Fruit fly (Drosophila melanogaster) whole organism, wandering third instar larva: ENCODE data around the gene CG14984.

Source experiments
- CG32264 ChIP-seq: fragments of 200-800 bp; sonication (Bioruptor generic); optimal IDR thresholded peaks from 2 replicates; lab custom pipeline; 2016; ENCODE audit warnings: missing biosample characterization, missing genetic modification characterization
- Hr83 ChIP-seq: fragments of 200-300 bp; sonication (Bioruptor generic); optimal IDR thresholded peaks from 2 replicates; lab custom pipeline; 2016; ENCODE audit warnings: missing biosample characterization, mild to moderate bottlenecking, missing genetic modification characterization, moderate library complexity; ENCODE audit not compliant: poor library complexity, severe bottlenecking
- Myc ChIP-seq: fragments of >200 bp; optimal IDR thresholded peaks from 2 replicates; lab custom pipeline; 2017
- Vsx2 ChIP-seq: fragments of 200-300, 225-300 bp; sonication (Bioruptor generic); optimal IDR thresholded peaks from 2 replicates; lab custom pipeline; 2018; ENCODE audit warnings: missing biosample characterization, missing genetic modification characterization; ENCODE audit not compliant: partially characterized antibody
- br ChIP-seq: fragments of 200-800 bp; sonication (Bioruptor generic); optimal IDR thresholded peaks from 2 replicates; lab custom pipeline; 2016; ENCODE audit warnings: missing biosample characterization, missing genetic modification characterization
- brk ChIP-seq: fragments of 200-800 bp; sonication (Bioruptor generic); optimal IDR thresholded peaks from 2 replicates; lab custom pipeline; 2016; ENCODE audit warnings: missing biosample characterization, mild to moderate bottlenecking, missing genetic modification characterization
- dmrt93B ChIP-seq: fragments of 200-800 bp; sonication (Bioruptor generic); optimal IDR thresholded peaks from 2 replicates; lab custom pipeline; 2018; ENCODE audit warnings: missing biosample characterization, mild to moderate bottlenecking, missing genetic modification characterization
- dsf ChIP-seq: sonication (Bioruptor generic); optimal IDR thresholded peaks from 2 replicates; lab custom pipeline; 2016; ENCODE audit warnings: missing biosample characterization, missing genetic modification characterization, borderline replicate concordance
- ey ChIP-seq: fragments of 200-800 bp; sonication (Bioruptor generic); optimal IDR thresholded peaks from 2 replicates; lab custom pipeline; 2016; ENCODE audit warnings: missing biosample characterization, missing genetic modification characterization
- fru ChIP-seq: fragments of 200-800 bp; sonication (Bioruptor generic); optimal IDR thresholded peaks from 3 replicates; lab custom pipeline; 2016; ENCODE audit warnings: missing biosample characterization, mild to moderate bottlenecking, missing genetic modification characterization
- h ChIP-seq: fragments of 200-800 bp; sonication (Bioruptor generic); optimal IDR thresholded peaks from 3 replicates; lab custom pipeline; 2016; ENCODE audit warnings: missing biosample characterization, mild to moderate bottlenecking, missing genetic modification characterization
- pan ChIP-seq: fragments of >200 bp; optimal IDR thresholded peaks from 2 replicates; lab custom pipeline; 2017
- psq ChIP-seq: fragments of 200-800 bp; sonication (Bioruptor generic); optimal IDR thresholded peaks from 3 replicates; lab custom pipeline; 2017; ENCODE audit warnings: missing biosample characterization, mild to moderate bottlenecking, missing genetic modification characterization, moderate library complexity
- tai ChIP-seq: sonication (Bioruptor generic); optimal IDR thresholded peaks from 2 replicates; lab custom pipeline; 2016; ENCODE audit warnings: missing biosample characterization, missing genetic modification characterization

- TF ChIP-seq CG32264 (GFP tag; lab: Kevin White, UChicago) (no peak), pan (lab: Kevin White, UChicago) (no peak), Hr83 (no peak), br (GFP tag; lab: Kevin White, UChicago) (no peak), dmrt93B (no peak), Vsx2 (GFP tag; lab: Kevin White, UChicago) (no peak), tai (GFP tag; lab: Kevin White, UChicago) (peak; percentile 10), fru (GFP tag; lab: Kevin White, UChicago) (no peak), Myc (lab: Kevin White, UChicago) (no peak), ey (GFP tag; lab: Kevin White, UChicago) (no peak), brk (GFP tag; lab: Kevin White, UChicago) (no peak), psq (GFP tag; lab: Kevin White, UChicago) (no peak), dsf (GFP tag; lab: Kevin White, UChicago) (no peak), h (GFP tag; lab: Kevin White, UChicago) (no peak)
Measured at dm6 chr3L:3932742-3933289, 19.5 kb downstream of the CG14984 start.
